Worm (Caenorhabditis elegans): Measurements from ENCODE around the gene stc-1.

DNA sequence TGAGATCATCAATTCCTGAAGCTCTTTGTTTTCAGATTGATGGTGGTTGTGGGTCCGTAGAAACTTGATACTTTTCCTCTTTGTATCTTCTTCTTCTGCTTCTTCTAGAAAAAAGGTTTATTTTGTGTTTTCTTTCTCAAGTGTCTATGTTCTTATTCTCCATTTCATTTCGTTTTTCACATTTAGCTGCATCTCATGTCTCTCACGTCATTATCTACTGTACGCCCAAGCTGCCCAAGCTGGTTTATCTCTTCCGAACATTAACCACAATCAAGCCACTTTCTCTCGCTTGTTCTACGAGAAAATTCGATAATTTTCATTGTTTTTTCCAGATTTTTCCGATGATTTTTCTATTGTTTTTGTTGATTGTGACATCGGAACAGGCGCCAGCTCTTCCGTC lies 33.3 kb upstream of the stc-1 start, which contains the start of gene F28C6.5:
- no peak for TF ChIP-seq ekl-4 (GFP tag; IDR thresholded peaks at IDR 0.05)
- TF ChIP-seq B0035.1 (tag; optimal IDR thresholded peaks at IDR 0.05), result no peak
- TF ChIP-seq cebp-1 (GFP tag; IDR thresholded peaks at IDR 0.05), result no peak
- no peak for TF ChIP-seq cebp-1 (tag; optimal IDR thresholded peaks at IDR 0.05)
- no peak for TF ChIP-seq efl-1 (GFP tag; optimal IDR thresholded peaks at IDR 0.05)

Data from whole organism, young adult.